Worm (Caenorhabditis elegans): Measurements from ENCODE around the gene F15D4.4.

F15D4.4 gene

ce11 chrII:13243021-13243420 lies at the start of gene F15D4.4:
TSS of gene F15D4.4 (minus strand) at chrII:13243121.
- TF ChIP-seq hmbx-1 (tag; optimal IDR thresholded peaks at IDR 0.05), result no peak
- TF ChIP-seq sea-1 (GFP tag; conservative IDR thresholded peaks at IDR 0.05), result no peak
- no peak for TF ChIP-seq pes-1 (GFP tag; IDR thresholded peaks at IDR 0.05)

ce11 chrII:13291406-13292124 lies 48.6 kb upstream of the F15D4.4 start:
- TF ChIP-seq ceh-36 (tag; optimal IDR thresholded peaks at IDR 0.05) (no peak), pes-1 (GFP tag; IDR thresholded peaks at IDR 0.05) (no peak), hmg-4 (GFP tag; optimal IDR thresholded peaks at IDR 0.05) (peak; percentile 49), tra-4 (tag; optimal IDR thresholded peaks at IDR 0.05) (no peak), ama-1 (optimal IDR thresholded peaks at IDR 0.05) (peak; percentile 35), flt-1 (GFP tag; IDR thresholded peaks at IDR 0.05) (no peak), ets-7 (tag; optimal IDR thresholded peaks at IDR 0.05) (peak; percentile 48), hnd-1 (tag; optimal IDR thresholded peaks at IDR 0.05) (no peak), B0310.2 (tag; optimal IDR thresholded peaks at IDR 0.05) (no peak), aly-1 (tag; optimal IDR thresholded peaks at IDR 0.05) (peak; percentile 54), tbx-37 (GFP tag; conservative IDR thresholded peaks at IDR 0.05) (no peak), sea-1 (GFP tag; conservative IDR thresholded peaks at IDR 0.05) (0 out of 2 replicates have a peak, but pooled peaks have one; percentile 7), F13C5.2 (tag; optimal IDR thresholded peaks at IDR 0.05) (peak; percentile 37)

ce11 chrII:13290518-13291286 lies 47.8 kb upstream of the F15D4.4 start:
- no peak for TF ChIP-seq hnd-1 (tag; optimal IDR thresholded peaks at IDR 0.05)
- no peak for TF ChIP-seq sea-1 (GFP tag; conservative IDR thresholded peaks at IDR 0.05)
- TF ChIP-seq ceh-13 (GFP tag; optimal IDR thresholded peaks at IDR 0.05), result no peak
- no peak for TF ChIP-seq hmbx-1 (tag; optimal IDR thresholded peaks at IDR 0.05)
- no peak for TF ChIP-seq ceh-36 (tag; optimal IDR thresholded peaks at IDR 0.05)
- TF ChIP-seq hmg-4 (GFP tag; optimal IDR thresholded peaks at IDR 0.05), result no peak
- no peak for TF ChIP-seq B0310.2 (tag; optimal IDR thresholded peaks at IDR 0.05)
- TF ChIP-seq tbx-37 (GFP tag; conservative IDR thresholded peaks at IDR 0.05), result no peak
- TF ChIP-seq ets-7 (tag; optimal IDR thresholded peaks at IDR 0.05), result no peak
- no peak for TF ChIP-seq pes-1 (GFP tag; IDR thresholded peaks at IDR 0.05)
- no peak for TF ChIP-seq tbx-11 (GFP tag; IDR thresholded peaks at IDR 0.05)

ce11 chrII:13289891-13290290 lies 47.0 kb upstream of the F15D4.4 start:
- no peak for TF ChIP-seq tra-4 (tag; optimal IDR thresholded peaks at IDR 0.05)
- no peak for TF ChIP-seq aly-1 (tag; optimal IDR thresholded peaks at IDR 0.05)
- TF ChIP-seq ama-1 (optimal IDR thresholded peaks at IDR 0.05), result no peak
- TF ChIP-seq ets-7 (tag; optimal IDR thresholded peaks at IDR 0.05), result no peak
- TF ChIP-seq ceh-36 (tag; optimal IDR thresholded peaks at IDR 0.05), result no peak
- no peak for TF ChIP-seq hmbx-1 (tag; optimal IDR thresholded peaks at IDR 0.05)

- TF ChIP-seq B0310.2 (tag; optimal IDR thresholded peaks at IDR 0.05) (no peak), ets-7 (tag; optimal IDR thresholded peaks at IDR 0.05) (no peak), hmbx-1 (tag; optimal IDR thresholded peaks at IDR 0.05) (no peak), hnd-1 (tag; optimal IDR thresholded peaks at IDR 0.05) (no peak), tbx-37 (GFP tag; conservative IDR thresholded peaks at IDR 0.05) (no peak), ama-1 (optimal IDR thresholded peaks at IDR 0.05) (no peak)
These were observed 42.8 kb upstream of the F15D4.4 start, which contains the start of gene ztf-22 for ce11 chrII:13285729-13286128. TSS of gene ztf-22 (minus strand) at chrII:13285829.

ce11 chrII:13284148-13284547 lies 41.2 kb upstream of the F15D4.4 start:
- TF ChIP-seq hmbx-1 (tag; optimal IDR thresholded peaks at IDR 0.05) (no peak), aly-1 (tag; optimal IDR thresholded peaks at IDR 0.05) (no peak), tbx-11 (GFP tag; IDR thresholded peaks at IDR 0.05) (no peak), ama-1 (optimal IDR thresholded peaks at IDR 0.05) (no peak), F13C5.2 (tag; optimal IDR thresholded peaks at IDR 0.05) (no peak), flt-1 (GFP tag; IDR thresholded peaks at IDR 0.05) (no peak), ets-7 (tag; optimal IDR thresholded peaks at IDR 0.05) (no peak), tra-4 (tag; optimal IDR thresholded peaks at IDR 0.05) (no peak), hmg-4 (GFP tag; optimal IDR thresholded peaks at IDR 0.05) (no peak), tbx-37 (GFP tag; conservative IDR thresholded peaks at IDR 0.05) (no peak), ceh-13 (GFP tag; optimal IDR thresholded peaks at IDR 0.05) (no peak), scrt-1 (GFP tag; IDR thresholded peaks at IDR 0.05) (no peak), hnd-1 (tag; optimal IDR thresholded peaks at IDR 0.05) (no peak), ceh-36 (tag; optimal IDR thresholded peaks at IDR 0.05) (no peak), pes-1 (GFP tag; IDR thresholded peaks at IDR 0.05) (no peak), B0310.2 (tag; optimal IDR thresholded peaks at IDR 0.05) (no peak), sea-1 (GFP tag; conservative IDR thresholded peaks at IDR 0.05) (no peak)

ce11 chrII:13283486-13283885 lies 40.6 kb upstream of the F15D4.4 start:
- peak; percentile 54 for TF ChIP-seq ceh-36 (tag; optimal IDR thresholded peaks at IDR 0.05)
- no peak for TF ChIP-seq tbx-11 (GFP tag; IDR thresholded peaks at IDR 0.05)
- no peak for TF ChIP-seq flt-1 (GFP tag; IDR thresholded peaks at IDR 0.05)
- 0 out of 2 replicates have a peak, but pooled peaks have one; percentile 14 for TF ChIP-seq pes-1 (GFP tag; IDR thresholded peaks at IDR 0.05)

- TF ChIP-seq sea-1 (GFP tag; conservative IDR thresholded peaks at IDR 0.05) (no peak), tbx-37 (GFP tag; conservative IDR thresholded peaks at IDR 0.05) (no peak), aly-1 (tag; optimal IDR thresholded peaks at IDR 0.05) (no peak), ceh-13 (GFP tag; optimal IDR thresholded peaks at IDR 0.05) (no peak), hnd-1 (tag; optimal IDR thresholded peaks at IDR 0.05) (no peak), hmg-4 (GFP tag; optimal IDR thresholded peaks at IDR 0.05) (no peak), hmbx-1 (tag; optimal IDR thresholded peaks at IDR 0.05) (no peak), ets-7 (tag; optimal IDR thresholded peaks at IDR 0.05) (no peak), ama-1 (optimal IDR thresholded peaks at IDR 0.05) (no peak), pes-1 (GFP tag; IDR thresholded peaks at IDR 0.05) (no peak), flt-1 (GFP tag; IDR thresholded peaks at IDR 0.05) (no peak), tra-4 (tag; optimal IDR thresholded peaks at IDR 0.05) (no peak)
These were observed 39.6 kb upstream of the F15D4.4 start for ce11 chrII:13282566-13282965.
